Fruit fly (Drosophila melanogaster): ENCODE measurements around the gene sstn.
A peak's percentile ranks its signal among the peaks of the same experiment; 100 is the strongest.

The sstn gene

DNA sequence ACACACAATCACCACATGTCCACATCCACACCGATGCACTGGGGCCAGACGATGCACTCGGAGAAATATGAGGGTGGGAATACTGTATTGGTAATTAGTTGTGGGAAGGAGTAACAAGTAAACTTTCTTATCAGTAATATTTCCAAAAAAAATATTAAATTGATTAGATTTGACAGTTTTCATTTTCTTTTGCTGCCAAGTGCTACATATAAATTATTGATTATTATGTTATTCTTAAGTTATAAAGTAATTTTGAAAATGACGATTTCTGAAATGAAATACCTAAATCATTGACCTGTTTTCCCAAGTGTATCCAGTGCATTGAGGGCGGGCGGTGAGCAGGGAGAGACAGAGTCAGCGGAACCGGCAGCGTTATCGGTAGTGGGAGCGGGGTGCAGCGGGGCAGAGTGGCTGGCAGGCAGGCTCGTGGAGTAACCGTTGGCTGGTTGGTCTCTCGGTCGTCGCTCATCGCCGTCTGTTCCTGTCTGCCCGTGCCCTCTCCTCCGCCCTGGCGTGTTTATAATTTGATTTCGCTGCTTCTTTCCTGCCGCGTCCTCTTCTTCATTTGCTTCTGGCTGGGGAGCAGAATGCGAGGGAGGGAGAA, 13.4 kb upstream of the sstn start (continued):
- TF ChIP-seq CG3995 (GFP tag; optimal IDR thresholded peaks at IDR 0.05) (no peak), abd-A (tag; optimal IDR thresholded peaks at IDR 0.05) (no peak), CG2678 (tag; optimal IDR thresholded peaks at IDR 0.05) (no peak), CG6813 (GFP tag; optimal IDR thresholded peaks at IDR 0.05) (peak; percentile 47), wor (GFP tag; IDR thresholded peaks at IDR 0.05) (peak; percentile 40; the same call in 1 of the 2 replicates), CG6654 (GFP tag; optimal IDR thresholded peaks at IDR 0.05) (peak; percentile 40), ato (GFP tag; IDR thresholded peaks at IDR 0.05; ENCODE audit: partially characterized antibody) (no peak), CG1233 (GFP tag; optimal IDR thresholded peaks at IDR 0.05) (peak; percentile 24), NC2β (GFP tag; optimal IDR thresholded peaks at IDR 0.05) (no peak), fru (optimal IDR thresholded peaks at IDR 0.05) (no peak), CG16863 (GFP tag; optimal IDR thresholded peaks at IDR 0.05) (no peak), CG11695 (GFP tag; IDR thresholded peaks at IDR 0.05) (no peak), lbe (GFP tag; optimal IDR thresholded peaks at IDR 0.05) (peak; percentile 86), CG10543 (GFP tag; optimal IDR thresholded peaks at IDR 0.05) (no peak), B-H2 (GFP tag; optimal IDR thresholded peaks at IDR 0.05) (no peak), CG17186 (GFP tag; optimal IDR thresholded peaks at IDR 0.05) (no peak), CG13624 (GFP tag; optimal IDR thresholded peaks at IDR 0.05) (no peak), Hr3 (GFP tag; optimal IDR thresholded peaks at IDR 0.05) (peak; percentile 40), Hr39 (optimal IDR thresholded peaks at IDR 0.05) (no peak), Doc2 (GFP tag; IDR thresholded peaks at IDR 0.05) (no peak), CG31441 (GFP tag; IDR thresholded peaks at IDR 0.05) (peak; percentile 75; the same call in 1 of the 2 replicates), aop (GFP tag; IDR thresholded peaks at IDR 0.05) (no peak), CG8388 (GFP tag; optimal IDR thresholded peaks at IDR 0.05) (peak; percentile 69), run (tag; optimal IDR thresholded peaks at IDR 0.05) (no peak), CG17328 (GFP tag; IDR thresholded peaks at IDR 0.05) (0 out of 2 replicates have a peak, but pooled peaks have one; percentile 44), zfh2 (GFP tag; optimal IDR thresholded peaks at IDR 0.05) (no peak), phol (tag; optimal IDR thresholded peaks at IDR 0.05) (peak; percentile 65), wdn (GFP tag; IDR thresholded peaks at IDR 0.05) (no peak), pfk (GFP tag; optimal IDR thresholded peaks at IDR 0.05) (no peak), Ravus (GFP tag; IDR thresholded peaks at IDR 0.05) (no peak), gfzf (GFP tag; optimal IDR thresholded peaks at IDR 0.05) (no peak), dm (GFP tag; optimal IDR thresholded peaks at IDR 0.05) (no peak), tin (GFP tag; optimal IDR thresholded peaks at IDR 0.05) (peak; percentile 34), Sry-δ (GFP tag; optimal IDR thresholded peaks at IDR 0.05) (no peak), CG11504 (tag; optimal IDR thresholded peaks at IDR 0.05) (peak; percentile 70), bigmax (GFP tag; optimal IDR thresholded peaks at IDR 0.05) (no peak), her (GFP tag; optimal IDR thresholded peaks at IDR 0.05) (no peak), Dfd (GFP tag; optimal IDR thresholded peaks at IDR 0.05) (no peak)

DNA sequence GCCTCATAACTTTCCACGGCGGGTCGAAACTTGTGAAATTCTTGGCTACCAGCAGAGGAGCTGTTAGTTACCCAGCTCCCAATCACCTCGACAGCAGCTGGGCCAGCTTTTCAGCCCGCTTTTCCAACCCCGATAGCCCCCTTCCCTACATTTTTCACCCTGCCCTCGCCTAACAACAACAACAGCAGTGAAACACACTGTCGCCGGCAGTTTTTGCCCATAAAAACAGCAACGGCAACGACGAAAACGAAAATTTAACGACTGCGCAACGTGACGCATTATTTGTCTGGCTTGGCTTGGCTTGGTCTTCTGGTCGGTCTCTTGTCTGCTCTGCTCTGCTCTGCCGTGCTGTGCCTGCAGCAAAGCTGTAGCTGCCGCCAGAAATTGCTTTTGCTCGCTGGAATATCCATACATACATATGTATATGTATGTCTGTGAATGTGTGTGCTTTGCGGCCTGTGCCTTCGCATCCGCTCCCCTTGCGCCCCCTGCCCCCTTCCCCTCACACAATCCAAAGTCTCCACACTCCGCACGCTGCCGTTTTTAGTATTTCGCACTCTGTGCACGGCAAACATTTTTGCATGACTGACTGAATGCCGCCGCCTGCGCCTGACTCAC, 12.7 kb upstream of the sstn start:
- TF ChIP-seq CG12219 (GFP tag; optimal IDR thresholded peaks at IDR 0.05): no peak
- no peak for TF ChIP-seq Antp (GFP tag; optimal IDR thresholded peaks at IDR 0.05)
- TF ChIP-seq chinmo (GFP tag; IDR thresholded peaks at IDR 0.05; ENCODE audit: partially characterized antibody): peak; percentile 62; the same call in 1 of the 4 replicates
- TF ChIP-seq en (GFP tag; optimal IDR thresholded peaks at IDR 0.05): no peak
- TF ChIP-seq al (GFP tag; IDR thresholded peaks at IDR 0.05): no peak
- no peak for TF ChIP-seq dmrt11E (tag; optimal IDR thresholded peaks at IDR 0.05)
- TF ChIP-seq CG17612 (GFP tag; IDR thresholded peaks at IDR 0.05): no peak
- TF ChIP-seq esg (GFP tag; conservative IDR thresholded peaks at IDR 0.05): no peak
- TF ChIP-seq CG10543 (GFP tag; optimal IDR thresholded peaks at IDR 0.05): no peak
- no peak for TF ChIP-seq Tbp (GFP tag; optimal IDR thresholded peaks at IDR 0.05)
- TF ChIP-seq CG5245 (GFP tag; optimal IDR thresholded peaks at IDR 0.05): no peak
- TF ChIP-seq D19B (GFP tag; optimal IDR thresholded peaks at IDR 0.05): no peak
- no peak for TF ChIP-seq CG17359 (tag; optimal IDR thresholded peaks at IDR 0.05)
- TF ChIP-seq gsb-n (tag; optimal IDR thresholded peaks at IDR 0.05): no peak
- TF ChIP-seq CG3065 (GFP tag; optimal IDR thresholded peaks at IDR 0.05): no peak
- no peak for TF ChIP-seq CG6791 (GFP tag; IDR thresholded peaks at IDR 0.05; ENCODE audit: partially characterized antibody)
